Worm (Caenorhabditis elegans): ENCODE data around the gene B0563.10.

Gene B0563.10

ce11 chrX:9117541-9117940, 49.5 kb downstream of the B0563.10 start:
- TF ChIP-seq dao-5 (tag; optimal IDR thresholded peaks at IDR 0.05) (no peak), W03F9.2 (tag; optimal IDR thresholded peaks at IDR 0.05) (no peak), him-1 (tag; optimal IDR thresholded peaks at IDR 0.05) (no peak)
